Worm (Caenorhabditis elegans): ENCODE results near the gene C49F8.3.

C49F8.3 gene

ce11 chrX:13401311-13401710 is 14.0 kb upstream of the C49F8.3 start (continued):
- no peak for TF ChIP-seq F44E2.7 (GFP tag; IDR thresholded peaks at IDR 0.05)
- no peak for TF ChIP-seq Y48G9A.11 (GFP tag; IDR thresholded peaks at IDR 0.05)
- TF ChIP-seq T26A8.4 (GFP tag; IDR thresholded peaks at IDR 0.05), result no peak
- no peak for TF ChIP-seq ceh-82 (tag; optimal IDR thresholded peaks at IDR 0.05)
- no peak for TF ChIP-seq lin-13 (GFP tag; optimal IDR thresholded peaks at IDR 0.05)

- TF ChIP-seq daf-8 (GFP tag; IDR thresholded peaks at IDR 0.05), result no peak
- TF ChIP-seq F44E2.7 (GFP tag; IDR thresholded peaks at IDR 0.05), result no peak
- no peak for TF ChIP-seq ceh-44 (GFP tag; IDR thresholded peaks at IDR 0.05)
- TF ChIP-seq ama-1 (optimal IDR thresholded peaks at IDR 0.05), result no peak
- TF ChIP-seq unc-62 (GFP tag; optimal IDR thresholded peaks at IDR 0.05 in 1 of 2), result peak in 1 of 2 experiments; percentile 3
- TF ChIP-seq unc-62 (tag; optimal IDR thresholded peaks at IDR 0.05), result no peak
- no peak for TF ChIP-seq nhr-25 (tag; optimal IDR thresholded peaks at IDR 0.05; ENCODE audit: borderline replicate concordance, insufficient read depth)
- no peak for TF ChIP-seq lin-39 (tag; optimal IDR thresholded peaks at IDR 0.05)
- no peak for TF ChIP-seq aha-1 (tag)
These were observed 11.9 kb upstream of the C49F8.3 start, which contains the start of gene F02C12.2 for ce11 chrX:13399221-13399620. Gene F02C12.2 (minus strand): TSS chrX:13399321.

ce11 chrX:13396550-13397023 is 9.2 kb upstream of the C49F8.3 start, which contains the start of gene F02C12.3:
Gene F02C12.3 (plus strand): TSS chrX:13396973.
- TF ChIP-seq hlh-11 (tag; optimal IDR thresholded peaks at IDR 0.05) (peak; percentile 73), lir-3 (tag; optimal IDR thresholded peaks at IDR 0.05) (no peak), lin-15B (tag; optimal IDR thresholded peaks at IDR 0.05) (no peak), F10B5.3 (tag; optimal IDR thresholded peaks at IDR 0.05) (no peak), nhr-25 (tag; optimal IDR thresholded peaks at IDR 0.05; ENCODE audit: borderline replicate concordance, insufficient read depth) (peak; percentile 15), skn-1 (tag; optimal IDR thresholded peaks at IDR 0.05) (no peak), vab-7 (GFP tag; IDR thresholded peaks at IDR 0.05) (no peak), dmd-9 (GFP tag; IDR thresholded peaks at IDR 0.05) (no peak), R02D3.7 (tag; optimal IDR thresholded peaks at IDR 0.05) (peak; percentile 51), hif-1 (tag; optimal IDR thresholded peaks at IDR 0.05) (peak in 1 of 2 experiments; percentile 14), rbr-2 (tag; optimal IDR thresholded peaks at IDR 0.05) (peak; percentile 57), duxl-1 (tag; optimal IDR thresholded peaks at IDR 0.05; ENCODE audit: poor library complexity) (peak; percentile 22), hmg-1.1 (GFP tag; IDR thresholded peaks at IDR 0.05) (peak; percentile 77), dpl-1 (GFP tag; optimal IDR thresholded peaks at IDR 0.05) (peak; percentile 68), nhr-77 (tag; optimal IDR thresholded peaks at IDR 0.05) (no peak), mdl-1 (tag; optimal IDR thresholded peaks at IDR 0.05) (peak in 1 of 2 experiments; percentile 16), zfp-3 (GFP tag; conservative IDR thresholded peaks at IDR 0.05) (no peak), ztf-7 (tag; optimal IDR thresholded peaks at IDR 0.05) (peak; percentile 20), zip-2 (tag; optimal IDR thresholded peaks at IDR 0.05) (peak; percentile 63), F44E2.7 (GFP tag; IDR thresholded peaks at IDR 0.05) (no peak), nhr-48 (tag; optimal IDR thresholded peaks at IDR 0.05) (peak; percentile 52), fkh-10 (GFP tag; optimal IDR thresholded peaks at IDR 0.05) (peak; percentile 2), spr-3 (GFP tag; optimal IDR thresholded peaks at IDR 0.05) (no peak), F37D6.2 (tag; optimal IDR thresholded peaks at IDR 0.05) (peak; percentile 32), lsy-2 (tag; optimal IDR thresholded peaks at IDR 0.05) (peak in 1 of 2 experiments; percentile 85), ztf-11 (tag; optimal IDR thresholded peaks at IDR 0.05) (no peak), cey-2 (tag; optimal IDR thresholded peaks at IDR 0.05; ENCODE audit: borderline replicate concordance, insufficient read depth) (no peak), mes-2 (tag; optimal IDR thresholded peaks at IDR 0.05; ENCODE audit: poor library complexity, severe bottlenecking) (peak; percentile 82), mep-1 (tag; optimal IDR thresholded peaks at IDR 0.05) (peak; percentile 61), D1046.2 (GFP tag; IDR thresholded peaks at IDR 0.05) (no peak), lin-39 (tag; optimal IDR thresholded peaks at IDR 0.05) (no peak), tag-97 (GFP tag; IDR thresholded peaks at IDR 0.05) (no peak), sdz-12 (GFP tag; optimal IDR thresholded peaks at IDR 0.05) (no peak), nhr-28 (tag; optimal IDR thresholded peaks at IDR 0.05) (peak; percentile 55), pha-4 (GFP tag; IDR thresholded peaks at IDR 0.05) (peak; percentile 56; the same call in 1 of the 2 replicates), pha-4 (tag; optimal IDR thresholded peaks at IDR 0.05) (no peak), dve-1 (tag; optimal IDR thresholded peaks at IDR 0.05; ENCODE audit: insufficient read depth) (peak; percentile 77), Y75B8A.6 (GFP tag; IDR thresholded peaks at IDR 0.05) (no peak)

Measured in whole organism, L4 larva.